Worm (Caenorhabditis elegans) whole organism, late embryonic: ENCODE measurements around the gene srbc-40.

Experiments
- ama-1 ChIP-seq: fragments of 150-350 bp; optimal IDR thresholded peaks from 2 replicates; lab custom pipeline; 2014
- rnt-1 ChIP-seq: sonication (generic microtip); optimal IDR thresholded peaks from 2 replicates; lab custom pipeline; 2016; ENCODE audit warnings: missing genetic modification characterization, missing compliant biosample characterization
- sox-4 ChIP-seq: sonication (generic microtip); optimal IDR thresholded peaks from 2 replicates; lab custom pipeline; 2017; ENCODE audit warnings: mild to moderate bottlenecking, missing genetic modification characterization, inconsistent platforms, missing compliant biosample characterization
- unc-86 ChIP-seq: sonication (generic microtip); optimal IDR thresholded peaks from 2 replicates; lab custom pipeline; 2016; ENCODE audit warnings: missing genetic modification characterization, missing compliant biosample characterization

DNA sequence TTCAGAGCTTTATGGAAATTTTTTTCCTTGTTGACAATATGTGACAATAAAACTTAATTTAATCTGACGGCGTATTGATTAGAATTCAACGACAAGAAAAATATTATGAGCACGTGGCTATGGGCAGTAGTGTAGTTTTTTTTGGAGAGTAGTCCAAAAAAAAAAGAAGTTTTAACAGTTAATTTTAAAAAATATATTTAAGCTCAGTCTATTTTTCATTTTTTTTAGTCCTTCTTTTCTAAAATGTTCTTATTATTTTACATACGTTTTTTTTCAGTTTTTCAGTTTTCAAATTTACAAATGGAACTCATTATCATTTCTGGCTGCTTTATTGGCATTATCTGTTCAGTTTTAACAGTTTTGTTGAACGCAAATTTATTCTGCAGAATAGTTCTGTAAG, 10.8 kb downstream of the srbc-40 start, which contains the start of gene srbc-39:
- TF ChIP-seq rnt-1 (tag; lab: Kevin White, UChicago) (no peak), unc-86 (tag; lab: Kevin White, UChicago) (no peak), ama-1 (lab: Kevin White, UChicago) (no peak), sox-4 (tag; lab: Kevin White, UChicago) (no peak)
